Worm (Caenorhabditis elegans): Measurements from ENCODE around the gene grl-30.
"Not testable (repeated sequence)": the region's sequence is repeated elsewhere in the genome, so short reads cannot be mapped to it uniquely, and the experiment has no call there.

Gene grl-30

ce11 chrV:3557422-3557821 is 1.3 kb downstream of the grl-30 start, which contains the start of gene grl-31:
Gene grl-31 (minus strand): TSS chrV:3557778.
- TF ChIP-seq med-1 (GFP tag; optimal IDR thresholded peaks at IDR 0.05; ENCODE audit: insufficient read depth): no peak
- no peak for TF ChIP-seq tab-1 (GFP tag; IDR thresholded peaks at IDR 0.05)
- TF ChIP-seq ztf-23 (GFP tag; IDR thresholded peaks at IDR 0.05): no peak
- no peak for TF ChIP-seq flt-1 (GFP tag; IDR thresholded peaks at IDR 0.05)
- no peak for TF ChIP-seq klf-2 (GFP tag; conservative IDR thresholded peaks at IDR 0.05)
- TF ChIP-seq ref-1 (GFP tag; conservative IDR thresholded peaks at IDR 0.05): no peak
- no peak for TF ChIP-seq cog-1 (tag; optimal IDR thresholded peaks at IDR 0.05)
- no peak for TF ChIP-seq ztf-29 (GFP tag; IDR thresholded peaks at IDR 0.05)
- TF ChIP-seq T22C8.4 (GFP tag; IDR thresholded peaks at IDR 0.05): no peak

DNA sequence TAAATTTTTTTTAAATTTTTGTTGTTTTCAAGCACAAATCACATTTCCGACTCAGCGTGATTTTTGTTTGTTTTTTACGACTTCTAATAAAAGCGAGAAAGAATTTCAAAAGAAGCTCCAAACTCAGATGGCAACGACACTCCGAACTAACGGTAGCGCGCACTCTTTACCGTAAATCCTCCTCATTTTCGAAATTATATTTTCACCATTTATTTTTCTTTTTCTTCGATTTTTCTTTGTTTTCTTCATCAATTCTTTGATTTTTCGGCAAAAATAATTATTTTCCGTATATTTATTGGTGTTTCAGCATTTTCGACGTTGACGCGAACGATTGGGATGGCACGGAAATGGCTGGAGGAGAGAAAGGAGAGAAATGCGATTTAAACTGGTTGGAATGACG is 2.7 kb downstream of the grl-30 start, which contains the start of gene T24A6.1:
T24A6.1 (plus strand) TSS at position 301 of the 400 bp plus-strand sequence.
- TF ChIP-seq klf-2 (GFP tag; conservative IDR thresholded peaks at IDR 0.05); flt-1 (GFP tag; IDR thresholded peaks at IDR 0.05); tab-1 (GFP tag; IDR thresholded peaks at IDR 0.05): not testable (repeated sequence)

DNA sequence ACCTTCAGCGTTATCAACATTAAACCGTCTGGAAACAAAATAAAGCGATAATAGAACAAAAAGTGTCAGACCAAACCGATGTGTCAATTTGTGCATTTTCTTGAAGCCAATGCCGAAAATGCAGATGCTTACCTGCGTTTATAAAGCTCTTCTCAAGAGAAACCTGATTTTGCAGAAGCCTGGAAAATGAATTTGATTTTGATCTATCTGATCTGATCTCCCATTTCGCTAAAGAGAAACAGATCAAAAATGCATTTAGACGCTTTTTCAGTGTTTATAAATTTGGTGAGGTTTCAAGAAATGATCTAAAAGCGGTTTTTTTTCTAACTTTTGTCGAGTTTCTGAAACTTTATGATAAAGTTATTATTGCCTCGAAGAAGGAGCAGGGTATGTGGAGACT is 6.7 kb downstream of the grl-30 start, which contains the start of gene T24A6.16:
T24A6.16 (minus strand) TSS at position 101 of the 400 bp plus-strand sequence.
- not testable (repeated sequence) for TF ChIP-seq klf-2 (GFP tag; conservative IDR thresholded peaks at IDR 0.05); ref-1 (GFP tag; conservative IDR thresholded peaks at IDR 0.05); ztf-23 (GFP tag; IDR thresholded peaks at IDR 0.05)

DNA sequence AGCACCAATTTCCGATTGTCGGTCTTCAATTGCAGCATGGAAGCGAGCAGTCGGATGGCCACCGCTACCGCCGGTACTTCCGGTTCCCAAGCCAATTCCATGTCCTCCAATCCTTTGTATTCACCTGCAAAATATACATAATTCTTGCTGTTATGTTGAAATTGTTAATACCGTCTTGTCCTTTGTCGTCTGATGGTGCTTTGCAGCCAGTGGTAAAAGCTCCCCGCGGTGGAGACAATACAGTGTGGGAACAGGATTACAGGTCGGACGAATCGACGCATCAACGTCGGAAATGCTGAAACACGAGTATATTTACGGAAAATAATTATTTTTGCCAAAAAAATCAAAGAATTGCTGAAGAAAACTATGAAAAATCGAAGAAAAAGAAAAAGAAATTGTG is 8.2 kb downstream of the grl-30 start, which contains the start of gene T24A6.17:
T24A6.17 (minus strand) TSS at position 101 of the 400 bp plus-strand sequence.
- not testable (repeated sequence) for TF ChIP-seq ztf-23 (GFP tag; IDR thresholded peaks at IDR 0.05); ref-1 (GFP tag; conservative IDR thresholded peaks at IDR 0.05); cog-1 (tag; optimal IDR thresholded peaks at IDR 0.05)

DNA sequence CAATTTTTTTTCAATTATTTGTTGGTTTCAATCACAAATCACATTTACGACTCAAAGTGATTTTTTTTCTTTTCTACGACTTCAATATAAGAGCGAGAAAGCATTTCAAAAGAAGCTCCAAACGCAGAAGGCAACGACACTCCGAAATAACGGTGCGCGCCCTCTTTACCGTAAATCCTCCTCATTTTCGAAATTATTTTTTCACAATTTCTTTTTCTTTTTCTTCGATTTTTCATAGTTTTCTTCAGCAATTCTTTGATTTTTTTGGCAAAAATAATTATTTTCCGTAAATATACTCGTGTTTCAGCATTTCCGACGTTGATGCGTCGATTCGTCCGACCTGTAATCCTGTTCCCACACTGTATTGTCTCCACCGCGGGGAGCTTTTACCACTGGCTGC is 14.6 kb downstream of the grl-30 start, which contains the start of gene F40C5.2:
F40C5.2 (plus strand) TSS at position 301 of the 400 bp plus-strand sequence.
- TF ChIP-seq ref-1 (GFP tag; conservative IDR thresholded peaks at IDR 0.05); med-1 (GFP tag; optimal IDR thresholded peaks at IDR 0.05; ENCODE audit: insufficient read depth); cog-1 (tag; optimal IDR thresholded peaks at IDR 0.05): not testable (repeated sequence)

ce11 chrV:3572408-3572807 is 16.3 kb downstream of the grl-30 start, which contains the start of gene F40C5.1:
Gene F40C5.1 (plus strand): TSS chrV:3572708.
- not testable (repeated sequence) for TF ChIP-seq tab-1 (GFP tag; IDR thresholded peaks at IDR 0.05); klf-2 (GFP tag; conservative IDR thresholded peaks at IDR 0.05); ztf-23 (GFP tag; IDR thresholded peaks at IDR 0.05)

ce11 chrV:3575759-3576158 is 19.7 kb downstream of the grl-30 start, which contains the start of gene grl-27:
Gene grl-27 (minus strand): TSS chrV:3575859.
- TF ChIP-seq flt-1 (GFP tag; IDR thresholded peaks at IDR 0.05): no peak
- TF ChIP-seq T22C8.4 (GFP tag; IDR thresholded peaks at IDR 0.05): no peak
- TF ChIP-seq tab-1 (GFP tag; IDR thresholded peaks at IDR 0.05): no peak
- TF ChIP-seq ztf-23 (GFP tag; IDR thresholded peaks at IDR 0.05): no peak
- no peak for TF ChIP-seq ztf-29 (GFP tag; IDR thresholded peaks at IDR 0.05)
- no peak for TF ChIP-seq cog-1 (tag; optimal IDR thresholded peaks at IDR 0.05)
- TF ChIP-seq klf-2 (GFP tag; conservative IDR thresholded peaks at IDR 0.05): no peak
- no peak for TF ChIP-seq ref-1 (GFP tag; conservative IDR thresholded peaks at IDR 0.05)

DNA sequence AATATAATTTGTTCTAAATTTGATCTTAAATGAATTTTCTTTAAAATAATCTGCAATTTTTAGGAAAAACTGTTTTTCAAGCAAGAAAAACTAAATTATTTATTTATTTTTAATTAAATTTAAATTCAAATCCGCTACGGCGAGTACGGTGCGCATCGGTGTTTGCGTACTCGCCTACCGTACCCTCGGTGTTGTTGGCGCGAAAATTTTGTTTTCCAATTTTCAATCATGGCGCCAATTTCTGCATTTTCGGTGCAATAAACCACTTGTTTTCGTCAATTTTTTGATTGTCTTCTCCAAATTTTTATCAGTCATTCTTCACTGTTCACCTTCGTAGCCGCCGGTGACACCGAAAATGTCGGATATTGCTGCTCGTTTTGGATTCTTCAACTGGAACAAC is 22.7 kb downstream of the grl-30 start, which contains the start of gene pygl-1:
pygl-1 (plus strand) TSS at position 211 of the 400 bp plus-strand sequence.
- no peak for TF ChIP-seq flt-1 (GFP tag; IDR thresholded peaks at IDR 0.05)
- no peak for TF ChIP-seq med-1 (GFP tag; optimal IDR thresholded peaks at IDR 0.05; ENCODE audit: insufficient read depth)
- no peak for TF ChIP-seq ref-1 (GFP tag; conservative IDR thresholded peaks at IDR 0.05)

- TF ChIP-seq ref-1 (GFP tag; conservative IDR thresholded peaks at IDR 0.05) (no peak), tab-1 (GFP tag; IDR thresholded peaks at IDR 0.05) (no peak), ztf-23 (GFP tag; IDR thresholded peaks at IDR 0.05) (no peak), T22C8.4 (GFP tag; IDR thresholded peaks at IDR 0.05) (no peak), flt-1 (GFP tag; IDR thresholded peaks at IDR 0.05) (no peak), cog-1 (tag; optimal IDR thresholded peaks at IDR 0.05) (no peak), klf-2 (GFP tag; conservative IDR thresholded peaks at IDR 0.05) (no peak), med-1 (GFP tag; optimal IDR thresholded peaks at IDR 0.05; ENCODE audit: insufficient read depth) (no peak), ztf-29 (GFP tag; IDR thresholded peaks at IDR 0.05) (no peak)
These were observed 23.2 kb downstream of the grl-30 start for ce11 chrV:3579248-3579647.

ce11 chrV:3579795-3580194 is 23.7 kb downstream of the grl-30 start:
- TF ChIP-seq ref-1 (GFP tag; conservative IDR thresholded peaks at IDR 0.05): no peak
- no peak for TF ChIP-seq klf-2 (GFP tag; conservative IDR thresholded peaks at IDR 0.05)
- TF ChIP-seq T22C8.4 (GFP tag; IDR thresholded peaks at IDR 0.05): no peak
- no peak for TF ChIP-seq flt-1 (GFP tag; IDR thresholded peaks at IDR 0.05)
- no peak for TF ChIP-seq tab-1 (GFP tag; IDR thresholded peaks at IDR 0.05)
- TF ChIP-seq ztf-23 (GFP tag; IDR thresholded peaks at IDR 0.05): no peak
- no peak for TF ChIP-seq med-1 (GFP tag; optimal IDR thresholded peaks at IDR 0.05; ENCODE audit: insufficient read depth)
- no peak for TF ChIP-seq ztf-29 (GFP tag; IDR thresholded peaks at IDR 0.05)
- TF ChIP-seq cog-1 (tag; optimal IDR thresholded peaks at IDR 0.05): no peak

- TF ChIP-seq T22C8.4 (GFP tag; IDR thresholded peaks at IDR 0.05) (no peak), med-1 (GFP tag; optimal IDR thresholded peaks at IDR 0.05; ENCODE audit: insufficient read depth) (no peak), ztf-29 (GFP tag; IDR thresholded peaks at IDR 0.05) (no peak), cog-1 (tag; optimal IDR thresholded peaks at IDR 0.05) (no peak), ref-1 (GFP tag; conservative IDR thresholded peaks at IDR 0.05) (no peak), tab-1 (GFP tag; IDR thresholded peaks at IDR 0.05) (no peak), ztf-23 (GFP tag; IDR thresholded peaks at IDR 0.05) (no peak), klf-2 (GFP tag; conservative IDR thresholded peaks at IDR 0.05) (no peak), flt-1 (GFP tag; IDR thresholded peaks at IDR 0.05) (no peak)
These were observed 24.3 kb downstream of the grl-30 start for ce11 chrV:3580385-3580784.

Data from whole organism, midembryonic.